Worm (Caenorhabditis elegans) whole organism, L1 larva: ENCODE results near the gene sftb-2.

ENCODE experiments used
- C34B4.2 ChIP-seq: sonication (generic microtip); optimal IDR thresholded peaks from 2 replicates; lab custom pipeline; 2017; ENCODE audit warnings: mild to moderate bottlenecking, missing genetic modification characterization, missing compliant biosample characterization
- F16B12.6 ChIP-seq: fragments of 150-350 bp; optimal IDR thresholded peaks from 2 replicates; lab custom pipeline; 2014; ENCODE audit warnings: missing biosample characterization, missing genetic modification characterization
- alr-1 ChIP-seq: fragments of 200-800 bp; sonication (Bioruptor generic); optimal IDR thresholded peaks from 2 replicates; lab custom pipeline; 2018; ENCODE audit warnings: borderline replicate concordance, mild to moderate bottlenecking, missing genetic modification characterization, missing compliant biosample characterization
- blmp-1 ChIP-seq: fragments of 150-350 bp; optimal IDR thresholded peaks from 2 replicates; lab custom pipeline; 2014; ENCODE audit warnings: missing biosample characterization, missing genetic modification characterization
- ceh-82 ChIP-seq, 3 experiments: fragments of 150-350 bp in 1 of 3; sonication (generic microtip) in 2 of 3; optimal IDR thresholded peaks; 2 replicates each; lab custom pipeline; 2014 to 2017; ENCODE audit warnings: missing biosample characterization in 3 of 3, missing genetic modification characterization in 3 of 3
- ces-1 ChIP-seq: fragments of 150-350 bp; optimal IDR thresholded peaks from 2 replicates; lab custom pipeline; 2014; ENCODE audit warnings: missing biosample characterization, missing genetic modification reagents, missing genetic modification characterization
- dpl-1 ChIP-seq, 3 experiments: fragments of 150-350 bp in 2 of 3; sonication (generic microtip) in 1 of 3; optimal IDR thresholded peaks; 2 replicates each; lab custom pipeline; 2014 to 2017; ENCODE audit warnings: missing biosample characterization in 3 of 3, missing genetic modification characterization in 3 of 3, missing genetic modification reagents in 3 of 3
- dsc-1 ChIP-seq: sonication (generic microtip); optimal IDR thresholded peaks from 2 replicates; lab custom pipeline; 2016; ENCODE audit warnings: mild to moderate bottlenecking, missing genetic modification characterization, missing compliant biosample characterization
- efl-1 ChIP-seq, 4 experiments: fragments of 150-350 bp; optimal IDR thresholded peaks in 3 of 4; peaks in 1 of 4; 1 replicate in 1 of 4; 2 replicates in 3 of 4; lab custom pipeline; 2014; ENCODE audit warnings: missing biosample characterization in 2 of 4, missing genetic modification characterization in 2 of 4, missing genetic modification reagents in 2 of 4
- elt-3 ChIP-seq, 6 experiments: fragments of 150-350 bp in 1 of 6; sonication (generic microtip); optimal IDR thresholded peaks; 2 replicates each; lab custom pipeline; 2017 to 2018; ENCODE audit warnings: missing biosample characterization in 6 of 6, missing genetic modification characterization in 6 of 6, inconsistent platforms in 1 of 6
- fkh-4 ChIP-seq: sonication (generic microtip); optimal IDR thresholded peaks from 2 replicates; lab custom pipeline; 2016; ENCODE audit warnings: missing compliant biosample characterization, missing genetic modification characterization, borderline replicate concordance
- fkh-8 ChIP-seq: sonication (generic microtip); optimal IDR thresholded peaks from 2 replicates; lab custom pipeline; 2016; ENCODE audit warnings: mild to moderate bottlenecking, missing genetic modification characterization, missing compliant biosample characterization
- grh-1 ChIP-seq: fragments of 200-800 bp; sonication (Bioruptor generic); IDR thresholded peaks from 2 replicates; pipeline ENCODE4 v1.3.6; 2022; ENCODE audit warnings: missing genetic modification reagents, missing genetic modification characterization, missing compliant biosample characterization
- irx-1 ChIP-seq: sonication (generic microtip); optimal IDR thresholded peaks from 2 replicates; lab custom pipeline; 2016; ENCODE audit warnings: missing genetic modification characterization, missing compliant biosample characterization
- isw-1 ChIP-seq: fragments of 200-800 bp; sonication (Bioruptor generic); IDR thresholded peaks from 2 replicates; pipeline ENCODE4 v1.3.6; 2022; ENCODE audit warnings: missing genetic modification characterization, missing compliant biosample characterization
- lin-13 ChIP-seq: fragments of 150-350 bp; optimal IDR thresholded peaks from 2 replicates; lab custom pipeline; 2014; ENCODE audit warnings: missing biosample characterization, missing genetic modification reagents, missing genetic modification characterization
- lin-14 ChIP-seq: fragments of 200-800 bp; sonication (Bioruptor generic); optimal IDR thresholded peaks from 2 replicates; lab custom pipeline; 2018; ENCODE audit warnings: mild to moderate bottlenecking, missing genetic modification characterization, moderate library complexity, missing compliant biosample characterization
- lin-15B ChIP-seq: fragments of 150-350 bp; sonication (generic microtip); optimal IDR thresholded peaks from 3 replicates; lab custom pipeline; 2014; ENCODE audit warnings: missing biosample characterization, missing genetic modification characterization
- lin-39 ChIP-seq: fragments of 150-350 bp; optimal IDR thresholded peaks from 2 replicates; lab custom pipeline; 2014; ENCODE audit warnings: missing biosample characterization, missing genetic modification reagents, missing genetic modification characterization
- lir-3 ChIP-seq: sonication (generic microtip); optimal IDR thresholded peaks from 2 replicates; lab custom pipeline; 2016; ENCODE audit warnings: mild to moderate bottlenecking, missing genetic modification characterization, moderate library complexity, missing compliant biosample characterization; ENCODE audit not compliant: poor library complexity
- lsy-2 ChIP-seq, 2 experiments: fragments of 150-350 bp; optimal IDR thresholded peaks; 2 replicates each; lab custom pipeline; 2014; ENCODE audit warnings: missing biosample characterization in 2 of 2, missing genetic modification characterization in 2 of 2
- mdl-1 ChIP-seq, 2 experiments: fragments of 150-350 bp; optimal IDR thresholded peaks; 2 replicates each; lab custom pipeline; 2014 to 2017; ENCODE audit warnings: missing biosample characterization in 2 of 2, missing genetic modification characterization in 2 of 2, inconsistent platforms in 1 of 2
- mef-2 ChIP-seq: fragments of 150-350 bp; optimal IDR thresholded peaks from 2 replicates; lab custom pipeline; 2014; ENCODE audit warnings: missing biosample characterization, missing genetic modification characterization
- mep-1 ChIP-seq: fragments of 150-350 bp; optimal IDR thresholded peaks from 2 replicates; lab custom pipeline; 2014; ENCODE audit warnings: missing biosample characterization, missing genetic modification characterization
- nhr-11 ChIP-seq: fragments of 150-350 bp; optimal IDR thresholded peaks from 2 replicates; lab custom pipeline; 2014; ENCODE audit warnings: missing biosample characterization, missing genetic modification characterization
- nhr-12 ChIP-seq: sonication (generic microtip); optimal IDR thresholded peaks from 2 replicates; lab custom pipeline; 2017; ENCODE audit warnings: missing biosample characterization, missing genetic modification characterization
- nhr-19 ChIP-seq: fragments of 200-800 bp; sonication (Bioruptor generic); conservative IDR thresholded peaks from 2 replicates; pipeline ENCODE4 v1.3.6; 2022; ENCODE audit warnings: missing genetic modification characterization, missing compliant biosample characterization
- nhr-20 ChIP-seq: sonication (generic microtip); optimal IDR thresholded peaks from 2 replicates; lab custom pipeline; 2016; ENCODE audit warnings: mild to moderate bottlenecking, missing genetic modification characterization, missing compliant biosample characterization
- nhr-237 ChIP-seq: fragments of 150-350 bp; optimal IDR thresholded peaks from 2 replicates; lab custom pipeline; 2014; ENCODE audit warnings: missing biosample characterization, missing genetic modification characterization
- nhr-28 ChIP-seq: fragments of 150-350 bp; optimal IDR thresholded peaks from 2 replicates; lab custom pipeline; 2014; ENCODE audit warnings: missing biosample characterization, missing genetic modification characterization
- nhr-77 ChIP-seq: fragments of 150-350 bp; optimal IDR thresholded peaks from 2 replicates; lab custom pipeline; 2014; ENCODE audit warnings: missing biosample characterization, missing genetic modification characterization
- nhr-84 ChIP-seq: sonication (generic microtip); optimal IDR thresholded peaks from 2 replicates; lab custom pipeline; 2017; ENCODE audit warnings: missing biosample characterization, missing genetic modification characterization
- pax-3 ChIP-seq: fragments of 200-800 bp; sonication (Bioruptor generic); optimal IDR thresholded peaks from 2 replicates; lab custom pipeline; 2018; ENCODE audit warnings: mild to moderate bottlenecking, missing genetic modification characterization, moderate library complexity, missing compliant biosample characterization
- sup-37 ChIP-seq: fragments of 200-800 bp; sonication (Bioruptor generic); optimal IDR thresholded peaks from 2 replicates; lab custom pipeline; 2018; ENCODE audit warnings: mild to moderate bottlenecking, missing genetic modification characterization, missing compliant biosample characterization
- tlp-1 ChIP-seq: fragments of 150-350 bp; optimal IDR thresholded peaks from 2 replicates; lab custom pipeline; 2014; ENCODE audit warnings: missing biosample characterization, missing genetic modification characterization
- unc-130 ChIP-seq: fragments of 150-350 bp; optimal IDR thresholded peaks from 2 replicates; lab custom pipeline; 2017; ENCODE audit warnings: missing biosample characterization, missing genetic modification characterization, inconsistent platforms
- unc-30 ChIP-seq: sonication (generic microtip); optimal IDR thresholded peaks from 2 replicates; lab custom pipeline; 2017; ENCODE audit warnings: missing biosample characterization, missing genetic modification characterization
- vab-15 ChIP-seq: sonication (generic microtip); optimal IDR thresholded peaks from 2 replicates; lab custom pipeline; 2017; ENCODE audit warnings: missing genotype, mild to moderate bottlenecking, missing genetic modification characterization, missing compliant biosample characterization
- zag-1 ChIP-seq: fragments of 150-350 bp; optimal IDR thresholded peaks from 2 replicates; lab custom pipeline; 2014; ENCODE audit warnings: missing biosample characterization, missing genetic modification characterization
- zip-4 ChIP-seq: fragments of 200-800 bp; sonication (Bioruptor generic); optimal IDR thresholded peaks from 2 replicates; lab custom pipeline; 2018; ENCODE audit warnings: mild to moderate bottlenecking, missing genetic modification characterization, moderate library complexity, missing compliant biosample characterization
- ztf-4 ChIP-seq: fragments of 150-350 bp; optimal IDR thresholded peaks from 2 replicates; lab custom pipeline; 2014; ENCODE audit warnings: missing biosample characterization, missing genetic modification characterization

The sftb-2 gene

DNA sequence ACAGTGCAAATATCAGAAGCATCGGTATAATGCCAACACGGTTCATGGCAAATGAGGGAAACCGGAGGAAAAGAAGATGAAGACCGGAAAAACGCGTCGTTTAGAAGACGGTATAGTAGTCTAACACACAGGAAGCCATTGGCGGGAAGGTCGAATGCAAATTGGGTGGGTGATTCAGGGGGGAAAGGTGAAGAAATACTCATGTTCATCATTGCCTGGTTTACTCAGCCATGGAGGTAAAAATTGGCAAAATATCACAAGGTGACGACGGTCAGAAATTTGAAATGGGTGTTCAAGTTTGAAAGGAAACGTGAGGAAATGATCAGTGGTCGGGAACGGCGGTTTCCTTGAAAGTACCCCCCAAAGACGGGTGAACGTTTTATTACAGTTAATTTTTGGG is 13.2 kb downstream of the sftb-2 start, which contains the start of gene W03F9.11:
Gene W03F9.11, minus strand, starts transcription at position 101 of the 400 bp plus-strand sequence.
- no peak for TF ChIP-seq lir-3 (tag; lab: Kevin White, UChicago)

DNA sequence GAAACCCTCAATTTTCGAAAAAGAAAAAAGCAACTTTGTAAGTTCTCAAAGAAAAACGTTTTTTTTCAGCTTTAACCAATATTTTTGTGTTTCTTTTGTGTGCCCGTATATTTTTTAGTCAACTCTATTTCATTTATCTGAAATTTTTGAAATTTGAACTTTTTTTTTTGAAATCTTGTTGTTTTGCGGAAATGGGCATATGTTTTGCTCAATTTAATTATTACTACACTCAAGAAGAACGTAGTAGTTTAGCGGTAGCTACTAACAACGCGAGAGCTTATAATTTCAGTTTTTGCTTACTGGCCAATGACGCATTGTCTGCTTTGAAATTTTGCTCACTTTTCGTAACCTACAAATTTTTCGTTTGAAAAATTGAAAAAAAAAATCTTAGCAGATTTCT is 16.8 kb downstream of the sftb-2 start, which contains the start of gene srh-82:
Gene srh-82, plus strand, starts transcription at position 301 of the 400 bp plus-strand sequence.
- no peak for TF ChIP-seq alr-1 (tag; lab: Kevin White, UChicago)
- TF ChIP-seq efl-1 (optimal IDR thresholded peaks at IDR 0.05; lab: Kevin White, UChicago) = no peak
- peak in 1 of 2 experiments; percentile 0 for TF ChIP-seq efl-1 (GFP tag; optimal IDR thresholded peaks at IDR 0.05 in 1 of 2; lab: Kevin White, UChicago)

DNA sequence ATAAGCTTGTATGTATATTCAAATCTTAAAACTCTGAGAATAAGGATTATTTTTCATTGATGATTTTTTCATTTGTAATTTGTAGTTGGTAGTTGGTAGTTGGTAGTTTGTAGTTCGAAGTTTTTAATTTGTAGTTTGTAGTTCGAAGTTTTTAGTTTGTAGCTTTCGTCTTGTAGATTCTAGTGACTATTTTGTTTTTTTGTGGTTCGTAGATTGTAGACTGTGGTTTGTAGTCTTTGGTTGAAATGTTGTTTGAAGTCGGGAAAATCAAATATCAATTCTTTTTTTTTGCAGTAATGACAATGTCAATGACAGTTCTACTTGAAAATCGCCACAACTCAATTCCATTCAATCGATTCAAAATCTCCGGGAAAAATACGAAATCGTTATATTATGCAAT is 17.7 kb downstream of the sftb-2 start:
- TF ChIP-seq vab-15 (tag; lab: Kevin White, UChicago) = no peak
- TF ChIP-seq C34B4.2 (tag; lab: Kevin White, UChicago) = no peak

DNA sequence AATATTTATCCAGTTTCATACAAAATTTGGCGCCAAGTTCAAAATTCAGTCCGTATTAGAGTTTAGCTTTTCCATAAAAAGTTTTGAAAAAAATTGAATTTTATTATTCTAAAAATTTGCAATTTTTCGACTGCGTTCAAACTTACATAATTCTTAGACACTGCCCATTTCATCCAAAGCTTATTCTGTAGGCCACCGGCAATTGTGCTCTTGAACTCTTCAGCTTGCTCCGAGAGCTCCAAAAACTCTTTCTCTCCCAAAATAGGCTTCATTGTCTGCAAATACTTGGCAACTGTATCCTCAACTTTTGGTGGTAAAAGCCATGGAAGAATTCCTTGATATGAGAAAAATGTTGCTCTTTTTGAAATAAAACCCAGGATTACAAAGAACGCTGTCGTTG is 22.0 kb downstream of the sftb-2 start:
- no peak for TF ChIP-seq nhr-12
- TF ChIP-seq nhr-28 (tag; lab: Kevin White, UChicago) = no peak
- TF ChIP-seq lin-15B = no peak
- no peak for TF ChIP-seq ztf-4
- TF ChIP-seq lin-39 (tag; lab: Kevin White, UChicago) = no peak
- TF ChIP-seq grh-1 = no peak
- TF ChIP-seq F16B12.6 (tag; lab: Kevin White, UChicago) = no peak
- TF ChIP-seq zip-4 (GFP tag; lab: Kevin White, UChicago) = no peak
- no peak for TF ChIP-seq C34B4.2 (tag; lab: Kevin White, UChicago)
- no peak for TF ChIP-seq lir-3 (tag; lab: Kevin White, UChicago)
- TF ChIP-seq lin-14 (GFP tag; lab: Kevin White, UChicago) = no peak
- no peak for TF ChIP-seq ceh-82 (tag; optimal IDR thresholded peaks at IDR 0.05; lab: Kevin White, UChicago)
- TF ChIP-seq nhr-19 = no peak
- no peak for TF ChIP-seq fkh-4
- no peak for TF ChIP-seq lin-13
- no peak for TF ChIP-seq mef-2 (tag; lab: Kevin White, UChicago)
- TF ChIP-seq nhr-77 (tag; lab: Kevin White, UChicago) = no peak
- TF ChIP-seq, all 84 proteins: peak for 0

DNA sequence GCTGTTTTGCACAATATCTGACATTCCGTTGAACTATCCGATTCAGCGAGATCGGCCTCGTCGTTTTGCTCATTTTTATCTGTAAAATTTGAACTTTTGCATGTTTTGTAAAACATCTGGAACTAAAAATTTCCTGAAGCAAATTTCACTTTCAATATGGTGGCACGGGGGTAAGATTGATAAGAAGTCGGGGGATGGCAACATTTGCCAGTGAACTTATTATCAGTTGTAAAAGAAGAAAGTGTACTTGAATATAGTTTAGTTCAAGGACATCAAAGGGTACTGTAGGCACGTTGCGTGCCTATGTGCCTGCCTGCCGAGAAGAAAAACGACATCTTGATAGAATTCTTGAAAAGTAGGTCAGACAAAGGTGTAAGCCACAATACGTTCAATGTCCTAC is 23.3 kb downstream of the sftb-2 start, which contains the start of gene W03F9.4:
Gene W03F9.4, minus strand, starts transcription at position 79 of the 400 bp plus-strand sequence.
- TF ChIP-seq nhr-20 (peak; percentile 26), ces-1 (GFP tag; lab: Kevin White, UChicago) (no peak), elt-3 (tag; optimal IDR thresholded peaks at IDR 0.05; lab: Kevin White, UChicago) (no peak), blmp-1 (tag; lab: Kevin White, UChicago) (peak; percentile 55), sup-37 (GFP tag; lab: Kevin White, UChicago) (no peak), lir-3 (tag; lab: Kevin White, UChicago) (no peak), efl-1 (optimal IDR thresholded peaks at IDR 0.05; lab: Kevin White, UChicago) (no peak), efl-1 (GFP tag; optimal IDR thresholded peaks at IDR 0.05 in 1 of 2; lab: Kevin White, UChicago) (peak in 1 of 2 experiments; percentile 28)

DNA sequence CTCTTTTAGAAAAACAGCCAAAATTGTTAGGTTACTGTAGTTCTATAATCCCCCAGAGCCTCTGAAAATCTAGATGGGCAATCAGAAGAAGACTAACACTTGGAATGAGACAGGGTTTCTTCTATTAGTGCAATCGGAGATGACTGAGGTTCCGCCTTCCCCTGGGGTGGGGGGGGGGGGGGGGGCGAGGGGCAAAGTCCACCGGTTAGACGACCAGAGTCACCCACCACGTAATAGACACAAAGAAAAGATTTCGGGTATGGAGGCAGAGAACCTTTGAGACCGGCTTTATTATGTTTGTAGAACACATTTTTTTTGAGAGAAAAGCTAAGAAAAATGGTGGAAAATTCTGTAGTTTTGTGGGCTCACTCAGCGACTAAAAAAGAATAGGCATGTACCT is 24.1 kb downstream of the sftb-2 start:
- TF ChIP-seq irx-1 = no peak

DNA sequence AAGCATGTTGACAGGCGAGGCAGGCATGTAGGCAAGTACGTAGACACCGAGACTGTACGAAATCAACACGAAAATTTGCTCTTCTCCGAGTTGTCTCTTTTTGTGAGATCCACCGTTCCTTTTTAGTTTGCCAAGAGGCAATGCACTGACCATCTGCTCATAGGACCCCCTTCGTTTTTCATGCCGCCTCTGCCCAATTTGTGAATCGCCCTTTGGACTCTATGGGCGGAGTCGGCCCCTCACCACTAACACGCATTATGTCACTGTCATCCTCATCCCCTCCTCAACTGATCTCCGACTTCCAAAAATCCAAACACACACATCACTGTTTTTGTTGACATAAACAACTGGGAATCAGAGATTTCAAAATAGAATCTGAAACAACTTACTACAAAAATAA is 25.8 kb downstream of the sftb-2 start:
- TF ChIP-seq sup-37 (GFP tag; lab: Kevin White, UChicago) (no peak), ces-1 (GFP tag; lab: Kevin White, UChicago) (no peak), lsy-2 (tag; optimal IDR thresholded peaks at IDR 0.05; lab: Kevin White, UChicago) (no peak), pax-3 (tag; lab: Kevin White, UChicago) (no peak), nhr-84 (tag; lab: Kevin White, UChicago) (no peak), dpl-1 (GFP tag; optimal IDR thresholded peaks at IDR 0.05; lab: Kevin White, UChicago) (no peak), unc-30 (tag; lab: Kevin White, UChicago) (no peak), fkh-8 (tag; lab: Kevin White, UChicago) (no peak), efl-1 (optimal IDR thresholded peaks at IDR 0.05; lab: Kevin White, UChicago) (no peak), efl-1 (GFP tag; optimal IDR thresholded peaks at IDR 0.05 in 1 of 2; lab: Kevin White, UChicago) (no peak), mdl-1 (tag; optimal IDR thresholded peaks at IDR 0.05; lab: Kevin White, UChicago) (no peak), unc-130 (no peak), mep-1 (tag; lab: Kevin White, UChicago) (no peak), nhr-11 (tag; lab: Kevin White, UChicago) (no peak), zag-1 (no peak), dsc-1 (tag; lab: Kevin White, UChicago) (no peak), tlp-1 (tag; lab: Kevin White, UChicago) (no peak), nhr-28 (tag; lab: Kevin White, UChicago) (no peak), nhr-237 (tag; lab: Kevin White, UChicago) (no peak), isw-1 (no peak)
